Worm (Caenorhabditis elegans): ENCODE data around the gene F22F7.3.

F22F7.3 gene

DNA sequence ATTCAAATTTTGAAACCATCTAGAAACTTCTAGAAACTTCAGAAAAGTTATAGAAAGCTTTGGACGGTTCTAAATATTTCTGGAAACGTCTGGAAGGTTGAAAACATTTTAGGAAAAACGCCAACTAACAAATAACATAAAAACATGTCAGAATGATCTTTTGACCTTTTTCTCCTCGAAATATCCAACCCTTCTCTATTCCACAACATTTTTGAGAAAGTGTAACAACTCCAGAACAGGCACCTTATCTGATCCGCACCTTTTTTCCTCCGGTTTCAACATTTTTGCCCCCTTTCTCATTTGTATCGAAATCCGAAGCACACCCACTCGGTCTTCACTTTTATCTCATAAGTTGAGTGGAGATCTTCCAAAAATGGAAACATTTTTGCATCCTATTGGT lies at the start of gene F22F7.3:
Gene F22F7.3 (plus strand): TSS at position 301 of the 400 bp plus-strand sequence.
- TF ChIP-seq tbx-8 (GFP tag; optimal IDR thresholded peaks at IDR 0.05): no peak
- TF ChIP-seq ceh-83 (GFP tag; optimal IDR thresholded peaks at IDR 0.05): no peak
- TF ChIP-seq lin-32 (GFP tag; optimal IDR thresholded peaks at IDR 0.05): no peak
- no peak for TF ChIP-seq sptf-1 (tag; optimal IDR thresholded peaks at IDR 0.05)
- TF ChIP-seq nhr-76 (tag; optimal IDR thresholded peaks at IDR 0.05): no peak
- TF ChIP-seq pha-4 (tag; optimal IDR thresholded peaks at IDR 0.05): no peak
- TF ChIP-seq ces-1 (GFP tag; optimal IDR thresholded peaks at IDR 0.05): no peak
- no peak for TF ChIP-seq nhr-12 (tag; optimal IDR thresholded peaks at IDR 0.05)
- no peak for TF ChIP-seq flh-1 (GFP tag; optimal IDR thresholded peaks at IDR 0.05)

DNA sequence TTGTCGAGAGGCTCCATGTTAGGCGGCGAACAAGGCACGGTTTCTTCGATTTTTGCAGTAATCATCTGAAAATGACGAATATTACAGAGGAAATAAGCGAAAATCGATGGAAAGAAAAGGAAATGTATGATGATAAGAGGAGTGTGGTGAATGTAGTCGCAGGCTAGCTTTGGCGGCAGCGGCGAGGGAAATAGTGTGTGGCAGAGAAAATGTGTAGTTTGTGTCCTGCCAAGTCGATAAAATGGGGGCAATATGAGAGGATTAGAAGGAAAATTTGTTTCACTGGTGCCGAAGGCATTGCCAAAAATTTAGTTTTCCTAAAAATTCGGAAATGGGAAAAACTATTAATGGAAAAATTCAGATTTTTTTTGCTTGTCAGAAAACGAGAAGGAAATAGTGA lies 43.7 kb upstream of the F22F7.3 start, which contains the start of gene nhr-86:
Gene nhr-86 (minus strand): TSS at position 71 of the 400 bp plus-strand sequence.
- peak; percentile 51 for TF ChIP-seq nhr-28 (tag; optimal IDR thresholded peaks at IDR 0.05)
- TF ChIP-seq unc-62 (GFP tag; optimal IDR thresholded peaks at IDR 0.05): no peak
- no peak for TF ChIP-seq pha-4 (tag; optimal IDR thresholded peaks at IDR 0.05)
- TF ChIP-seq hlh-1 (tag; optimal IDR thresholded peaks at IDR 0.05): no peak
- TF ChIP-seq ceh-83 (GFP tag; optimal IDR thresholded peaks at IDR 0.05): no peak
- peak; percentile 9 for TF ChIP-seq unc-120 (tag; optimal IDR thresholded peaks at IDR 0.05; ENCODE audit: poor library complexity, severe bottlenecking)
- TF ChIP-seq ceh-39 (tag; optimal IDR thresholded peaks at IDR 0.05): peak; percentile 30
- TF ChIP-seq ces-1 (GFP tag; optimal IDR thresholded peaks at IDR 0.05): no peak
- no peak for TF ChIP-seq mab-5 (tag; optimal IDR thresholded peaks at IDR 0.05)
- no peak for TF ChIP-seq nhr-12 (tag; optimal IDR thresholded peaks at IDR 0.05)
- peak; percentile 53 for TF ChIP-seq ham-2 (GFP tag; optimal IDR thresholded peaks at IDR 0.05)
- no peak for TF ChIP-seq lsy-2 (tag; optimal IDR thresholded peaks at IDR 0.05)
- no peak for TF ChIP-seq lin-13 (tag; optimal IDR thresholded peaks at IDR 0.05)
- TF ChIP-seq nhr-237 (tag; optimal IDR thresholded peaks at IDR 0.05): no peak
- no peak for TF ChIP-seq sptf-1 (tag; optimal IDR thresholded peaks at IDR 0.05)
- TF ChIP-seq nhr-2 (tag; optimal IDR thresholded peaks at IDR 0.05): peak; percentile 31
- TF ChIP-seq tbx-8 (GFP tag; optimal IDR thresholded peaks at IDR 0.05): no peak
- no peak for TF ChIP-seq bed-3 (GFP tag; optimal IDR thresholded peaks at IDR 0.05)
- no peak for TF ChIP-seq mep-1 (tag; optimal IDR thresholded peaks at IDR 0.05)
- TF ChIP-seq cnd-1 (tag; optimal IDR thresholded peaks at IDR 0.05): no peak
- no peak for TF ChIP-seq ztf-11 (tag; optimal IDR thresholded peaks at IDR 0.05)
- TF ChIP-seq M03D4.4 (tag; optimal IDR thresholded peaks at IDR 0.05): no peak
- no peak for TF ChIP-seq nhr-76 (tag; optimal IDR thresholded peaks at IDR 0.05)
- TF ChIP-seq lin-32 (GFP tag; optimal IDR thresholded peaks at IDR 0.05): no peak
- TF ChIP-seq snpc-4 (tag; optimal IDR thresholded peaks at IDR 0.05): no peak

DNA sequence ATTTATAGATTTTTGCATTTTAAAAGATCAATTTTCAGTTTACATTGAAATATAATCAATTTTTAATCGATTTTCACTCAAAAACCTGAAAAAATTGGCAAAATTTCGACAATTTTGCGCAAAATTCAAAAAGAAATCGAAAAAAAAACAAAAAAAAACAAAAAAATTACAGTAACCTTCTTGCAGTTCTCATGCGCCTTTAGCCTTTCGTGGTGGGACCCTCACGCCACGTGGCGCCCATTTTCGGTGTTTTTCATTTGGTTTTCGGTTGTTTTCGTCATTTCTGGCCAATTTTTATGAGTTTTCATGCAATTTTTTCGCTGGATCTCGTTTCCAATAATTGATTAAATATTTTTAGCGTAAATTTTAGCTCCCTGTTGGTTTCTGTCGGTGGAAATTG lies 43.0 kb upstream of the F22F7.3 start:
- TF ChIP-seq nhr-12 (tag; optimal IDR thresholded peaks at IDR 0.05): no peak
- no peak for TF ChIP-seq snpc-4 (tag; optimal IDR thresholded peaks at IDR 0.05)
- TF ChIP-seq zip-8 (tag; optimal IDR thresholded peaks at IDR 0.05): no peak
- TF ChIP-seq ceh-43 (GFP tag; optimal IDR thresholded peaks at IDR 0.05): no peak
- TF ChIP-seq nhr-76 (tag; optimal IDR thresholded peaks at IDR 0.05): no peak
- no peak for TF ChIP-seq mep-1 (tag; optimal IDR thresholded peaks at IDR 0.05)
- no peak for TF ChIP-seq sptf-1 (tag; optimal IDR thresholded peaks at IDR 0.05)
- no peak for TF ChIP-seq unc-39 (tag; optimal IDR thresholded peaks at IDR 0.05)
- no peak for TF ChIP-seq cnd-1 (tag; optimal IDR thresholded peaks at IDR 0.05)
- no peak for TF ChIP-seq nhr-2 (tag; optimal IDR thresholded peaks at IDR 0.05)

DNA sequence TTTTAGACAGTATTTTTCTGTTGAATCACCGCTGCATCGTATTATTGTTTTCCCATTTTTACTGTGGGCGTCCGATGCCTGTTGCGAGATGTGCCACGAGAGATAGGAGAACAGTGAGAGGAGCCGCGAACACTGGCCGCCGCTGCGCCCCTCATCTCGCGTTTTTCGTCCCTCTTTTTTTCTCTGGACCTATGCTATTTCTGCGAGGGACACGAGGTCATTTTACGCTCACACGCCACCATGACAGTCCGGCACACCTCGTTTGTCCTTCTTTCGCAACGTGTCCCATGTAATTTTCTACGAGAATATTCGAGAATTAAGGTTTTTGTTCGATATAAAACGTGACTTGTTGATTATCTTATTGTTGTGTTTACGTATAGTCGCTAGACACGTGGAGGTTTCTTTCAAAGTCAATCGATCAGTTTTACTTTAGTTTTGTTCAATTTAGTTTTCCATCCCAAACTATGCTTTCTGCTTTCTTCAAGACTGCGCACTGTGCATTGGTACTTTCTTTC lies 42.4 kb upstream of the F22F7.3 start, which contains the start of gene lbp-9:
Gene lbp-9 (plus strand): TSS at position 465 of the 515 bp plus-strand sequence.
- TF ChIP-seq nhr-237 (tag; optimal IDR thresholded peaks at IDR 0.05) (no peak), drap-1 (GFP tag; optimal IDR thresholded peaks at IDR 0.05) (no peak), elt-1 (tag; optimal IDR thresholded peaks at IDR 0.05; ENCODE audit: borderline replicate concordance, insufficient read depth) (no peak), ceh-39 (tag; optimal IDR thresholded peaks at IDR 0.05) (no peak), ham-2 (GFP tag; optimal IDR thresholded peaks at IDR 0.05) (no peak), flh-1 (GFP tag; optimal IDR thresholded peaks at IDR 0.05) (no peak), mep-1 (tag; optimal IDR thresholded peaks at IDR 0.05) (no peak), lsy-2 (tag; optimal IDR thresholded peaks at IDR 0.05) (no peak), blmp-1 (tag; optimal IDR thresholded peaks at IDR 0.05) (no peak), lin-32 (GFP tag; optimal IDR thresholded peaks at IDR 0.05) (no peak), unc-62 (GFP tag; optimal IDR thresholded peaks at IDR 0.05) (no peak), ztf-11 (tag; optimal IDR thresholded peaks at IDR 0.05) (no peak), unc-39 (tag; optimal IDR thresholded peaks at IDR 0.05) (no peak), sptf-1 (tag; optimal IDR thresholded peaks at IDR 0.05) (no peak)
